Fruit fly (Drosophila melanogaster): ENCODE measurements around the gene Vha13.
A peak's percentile ranks its signal among the peaks of the same experiment; 100 is the strongest.

The Vha13 gene

dm6 chr3R:19648289-19648916, 4.2 kb upstream of the Vha13 start, which contains the start of the genes CG6195 and CG31220 (continued):
- peak; percentile 44 to 49 for TF ChIP-seq dpn (GFP tag; optimal IDR thresholded peaks at IDR 0.05)
- TF ChIP-seq Lhr (GFP tag; optimal IDR thresholded peaks at IDR 0.05) = peak; percentile 40
- TF ChIP-seq CG17361 (GFP tag; IDR thresholded peaks at IDR 0.05) = peak; percentile 55; the same call in 2 of the 3 replicates
- no peak for TF ChIP-seq D19A (tag; optimal IDR thresholded peaks at IDR 0.05)
- peak; percentile 36 for TF ChIP-seq CG13775 (GFP tag; optimal IDR thresholded peaks at IDR 0.05)
- TF ChIP-seq CG15479 (GFP tag; optimal IDR thresholded peaks at IDR 0.05) = no peak
- TF ChIP-seq CG17359 (tag; optimal IDR thresholded peaks at IDR 0.05) = no peak
- TF ChIP-seq hbn (GFP tag; IDR thresholded peaks at IDR 0.05; ENCODE audit: partially characterized antibody) = peak; percentile 33; the same call in 1 of the 2 replicates
- peak; percentile 89 for TF ChIP-seq CG5245 (GFP tag; optimal IDR thresholded peaks at IDR 0.05)
- no peak for TF ChIP-seq bab2 (GFP tag; optimal IDR thresholded peaks at IDR 0.05)
- TF ChIP-seq CG4424 (GFP tag; optimal IDR thresholded peaks at IDR 0.05) = no peak
- TF ChIP-seq CG33213 (GFP tag; optimal IDR thresholded peaks at IDR 0.05) = no peak
- TF ChIP-seq CG3407 (GFP tag; optimal IDR thresholded peaks at IDR 0.05) = no peak
- TF ChIP-seq BtbVII (GFP tag; optimal IDR thresholded peaks at IDR 0.05) = no peak
- TF ChIP-seq CG18262 (tag; optimal IDR thresholded peaks at IDR 0.05) = no peak
- no peak for TF ChIP-seq CG7357 (GFP tag; IDR thresholded peaks at IDR 0.05)
- TF ChIP-seq vnd (GFP tag; IDR thresholded peaks at IDR 0.05; ENCODE audit: partially characterized antibody) = no peak
- no peak for TF ChIP-seq Chrac-16 (GFP tag; optimal IDR thresholded peaks at IDR 0.05)
- TF ChIP-seq CG4617 (GFP tag; optimal IDR thresholded peaks at IDR 0.05; ENCODE audit: borderline replicate concordance) = peak; percentile 2
- TF ChIP-seq bowl (GFP tag; IDR thresholded peaks at IDR 0.05) = no peak
- TF ChIP-seq ERR (GFP tag; optimal IDR thresholded peaks at IDR 0.05) = no peak
- no peak for TF ChIP-seq CG7987 (GFP tag; optimal IDR thresholded peaks at IDR 0.05)
- peak; percentile 90 for TF ChIP-seq Med (GFP tag)

- TF ChIP-seq Myb (GFP tag; optimal IDR thresholded peaks at IDR 0.05) (no peak), MBD-R2 (GFP tag; IDR thresholded peaks at IDR 0.05) (peak; percentile 50), Awh (GFP tag; IDR thresholded peaks at IDR 0.05) (0 out of 2 replicates have a peak, but pooled peaks have one; percentile 7), CG11456 (GFP tag; IDR thresholded peaks at IDR 0.05) (0 out of 3 replicates have a peak, but pooled peaks have one; percentile 29), amos (GFP tag; IDR thresholded peaks at IDR 0.05; ENCODE audit: partially characterized antibody) (peak; percentile 83), ems (GFP tag; optimal IDR thresholded peaks at IDR 0.05) (no peak), Bgb (GFP tag; IDR thresholded peaks at IDR 0.05; ENCODE audit: partially characterized antibody) (peak; percentile 79), kni (GFP tag; optimal IDR thresholded peaks at IDR 0.05) (no peak), CG4404 (GFP tag; IDR thresholded peaks at IDR 0.05) (no peak), nerfin-2 (GFP tag; IDR thresholded peaks at IDR 0.05; ENCODE audit: partially characterized antibody) (peak; percentile 55), CG32532 (GFP tag; IDR thresholded peaks at IDR 0.05) (peak; percentile 40), Xbp1 (GFP tag; optimal IDR thresholded peaks at IDR 0.05) (peak; percentile 4), Rfx (GFP tag; IDR thresholded peaks at IDR 0.05) (peak; percentile 65), Hey (tag; optimal IDR thresholded peaks at IDR 0.05) (no peak), NFAT (GFP tag; IDR thresholded peaks at IDR 0.05) (peak; percentile 42; the same call in 1 of the 2 replicates), CG6791 (GFP tag; IDR thresholded peaks at IDR 0.05; ENCODE audit: partially characterized antibody) (peak; percentile 80), Opbp (GFP tag; IDR thresholded peaks at IDR 0.05; ENCODE audit: partially characterized antibody) (peak; percentile 81; the same call in 2 of the 3 replicates), Ets65A (GFP tag) (peak; percentile 41), hbn (GFP tag; IDR thresholded peaks at IDR 0.05; ENCODE audit: partially characterized antibody) (peak; percentile 77), CG11504 (tag; optimal IDR thresholded peaks at IDR 0.05) (no peak), Dref (GFP tag; IDR thresholded peaks at IDR 0.05) (peak; percentile 65), CG8290 (GFP tag; optimal IDR thresholded peaks at IDR 0.05) (no peak), CG8290 (tag; optimal IDR thresholded peaks at IDR 0.05) (peak in 1 of 2 experiments; percentile 53), CG8478 (optimal IDR thresholded peaks at IDR 0.05) (no peak), ind (GFP tag; optimal IDR thresholded peaks at IDR 0.05) (no peak), vnd (GFP tag; IDR thresholded peaks at IDR 0.05; ENCODE audit: partially characterized antibody) (peak; percentile 76), repo (GFP tag; optimal IDR thresholded peaks at IDR 0.05) (no peak), unc-4 (GFP tag; IDR thresholded peaks at IDR 0.05; ENCODE audit: partially characterized antibody) (peak; percentile 80), NfI (GFP tag; optimal IDR thresholded peaks at IDR 0.05) (peak; percentile 20)
Observed at dm6 chr3R:19644901-19645204, 667 bp upstream of the Vha13 start, which contains the start of gene Nup58. Nup58 (plus strand) TSS chr3R:19645026.
